Worm (Caenorhabditis elegans): ENCODE measurements around the gene F35B12.10.

ce11 chrV:11645244-11645643, 16.2 kb upstream of the F35B12.10 start, which contains the start of gene skp-1:
- TF ChIP-seq tab-1 (GFP tag; IDR thresholded peaks at IDR 0.05) (no peak), flt-1 (GFP tag; IDR thresholded peaks at IDR 0.05) (no peak), ref-1 (GFP tag; conservative IDR thresholded peaks at IDR 0.05) (no peak), T22C8.4 (GFP tag; IDR thresholded peaks at IDR 0.05) (no peak), cog-1 (tag; optimal IDR thresholded peaks at IDR 0.05) (no peak), klf-2 (GFP tag; conservative IDR thresholded peaks at IDR 0.05) (no peak), ztf-23 (GFP tag; IDR thresholded peaks at IDR 0.05) (no peak)
